Worm (Caenorhabditis elegans): ENCODE results near the gene qdpr-1.

DNA sequence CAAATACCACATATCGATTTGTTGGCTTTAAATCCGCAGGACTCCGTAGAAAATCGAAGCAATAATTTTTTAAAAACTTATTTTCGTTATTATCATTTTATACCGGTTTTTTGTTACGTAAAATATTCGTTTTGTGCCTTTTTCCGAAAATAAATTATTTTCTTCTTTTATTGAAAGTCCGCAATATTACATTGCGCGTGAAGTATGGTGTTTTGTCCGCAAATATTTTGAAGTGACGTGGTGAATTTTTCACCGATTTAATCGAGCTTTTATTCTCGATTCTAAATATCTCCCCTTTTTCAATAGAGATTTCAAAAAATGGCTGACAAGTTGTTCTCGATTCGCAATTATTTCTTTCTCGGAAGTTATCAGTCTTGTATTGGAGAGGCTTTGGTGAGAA, 32.3 kb downstream of the qdpr-1 start, which contains the start of gene cope-1:
- TF ChIP-seq aly-2 (tag; optimal IDR thresholded peaks at IDR 0.05) (no peak), ceh-82 (tag; optimal IDR thresholded peaks at IDR 0.05) (no peak), peb-1 (tag; optimal IDR thresholded peaks at IDR 0.05) (no peak), skn-1 (tag; optimal IDR thresholded peaks at IDR 0.05) (no peak), lin-11 (tag; optimal IDR thresholded peaks at IDR 0.05) (no peak), elt-3 (tag; optimal IDR thresholded peaks at IDR 0.05) (no peak)
